Worm (Caenorhabditis elegans) whole organism, L3 larva: Measurements from ENCODE around the gene srd-74.
"Not testable (repeated sequence)": the region's sequence is repeated elsewhere in the genome, so short reads cannot be mapped to it uniquely, and the experiment has no call there.

Source experiments
- R02D3.7 ChIP-seq: fragments of 150-350 bp; optimal IDR thresholded peaks from 2 replicates; lab custom pipeline; 2014; ENCODE audit warnings: missing biosample characterization, missing genetic modification characterization
- ceh-82 ChIP-seq: fragments of 150-350 bp; optimal IDR thresholded peaks from 2 replicates; lab custom pipeline; 2014; ENCODE audit warnings: missing biosample characterization, missing genetic modification characterization
- ceh-9 ChIP-seq: sonication (generic microtip); optimal IDR thresholded peaks from 2 replicates; lab custom pipeline; 2018; ENCODE audit warnings: missing biosample characterization, missing genetic modification characterization
- daf-12 ChIP-seq: fragments of 150-350 bp; optimal IDR thresholded peaks from 2 replicates; lab custom pipeline; 2014; ENCODE audit warnings: missing biosample characterization, missing genetic modification reagents, missing genetic modification characterization
- egl-5 ChIP-seq: fragments of 150-350 bp; optimal IDR thresholded peaks from 2 replicates; lab custom pipeline; 2017; ENCODE audit warnings: missing biosample characterization, missing genetic modification reagents, missing genetic modification characterization, inconsistent platforms
- elt-1 ChIP-seq: fragments of 150-350 bp; optimal IDR thresholded peaks from 2 replicates; lab custom pipeline; 2014; ENCODE audit warnings: missing biosample characterization, missing genetic modification characterization
- elt-2 ChIP-seq: sonication (generic microtip); optimal IDR thresholded peaks from 2 replicates; lab custom pipeline; 2016; ENCODE audit warnings: missing genetic modification reagents, mild to moderate bottlenecking, missing genetic modification characterization, missing compliant biosample characterization
- hmg-11 ChIP-seq: sonication (generic microtip); optimal IDR thresholded peaks from 2 replicates; lab custom pipeline; 2016; ENCODE audit warnings: missing genetic modification characterization, missing compliant biosample characterization
- jun-1 ChIP-seq: fragments of 150-350 bp; optimal IDR thresholded peaks from 2 replicates; lab custom pipeline; 2014; ENCODE audit warnings: missing biosample characterization, missing genetic modification reagents, missing genetic modification characterization
- lin-15B ChIP-seq: fragments of 150-350 bp; optimal IDR thresholded peaks from 2 replicates; lab custom pipeline; 2014; ENCODE audit warnings: missing biosample characterization, missing genetic modification characterization
- lin-39 ChIP-seq: fragments of 150-350 bp; optimal IDR thresholded peaks from 2 replicates; lab custom pipeline; 2018; ENCODE audit warnings: missing biosample characterization, missing genetic modification reagents, missing genetic modification characterization
- lsy-12 ChIP-seq: sonication (generic microtip); optimal IDR thresholded peaks from 2 replicates; lab custom pipeline; 2016; ENCODE audit warnings: mild to moderate bottlenecking, missing genetic modification characterization, missing compliant biosample characterization
- mdl-1 ChIP-seq: fragments of 150-350 bp; optimal IDR thresholded peaks from 2 replicates; lab custom pipeline; 2014; ENCODE audit warnings: missing biosample characterization, missing genetic modification characterization
- mml-1 ChIP-seq: fragments of 150-350 bp; sonication (generic microtip); optimal IDR thresholded peaks from 3 replicates; lab custom pipeline; 2014; ENCODE audit warnings: missing biosample characterization, missing genetic modification characterization
- nfya-1 ChIP-seq: sonication (generic microtip); optimal IDR thresholded peaks from 2 replicates; lab custom pipeline; 2017; ENCODE audit warnings: missing genetic modification characterization, mild to moderate bottlenecking, missing compliant biosample characterization, antibody characterized with exemption, moderate library complexity; ENCODE audit not compliant: insufficient read depth
- nhr-11 ChIP-seq: fragments of 150-350 bp; optimal IDR thresholded peaks from 2 replicates; lab custom pipeline; 2014; ENCODE audit warnings: missing biosample characterization, missing genetic modification characterization
- nhr-12 ChIP-seq: fragments of 150-350 bp; optimal IDR thresholded peaks from 2 replicates; lab custom pipeline; 2014; ENCODE audit warnings: missing biosample characterization, missing genetic modification characterization
- nhr-23 ChIP-seq: fragments of 150-350 bp; optimal IDR thresholded peaks from 2 replicates; lab custom pipeline; 2014; ENCODE audit warnings: missing biosample characterization, missing genetic modification reagents, missing genetic modification characterization
- nhr-237 ChIP-seq: fragments of 150-350 bp; optimal IDR thresholded peaks from 2 replicates; lab custom pipeline; 2014; ENCODE audit warnings: missing biosample characterization, missing genetic modification characterization
- nhr-28 ChIP-seq: fragments of 150-350 bp; optimal IDR thresholded peaks from 2 replicates; lab custom pipeline; 2014; ENCODE audit warnings: missing biosample characterization, missing genetic modification characterization
- nhr-43 ChIP-seq: sonication (generic microtip); optimal IDR thresholded peaks from 2 replicates; lab custom pipeline; 2016; ENCODE audit warnings: mild to moderate bottlenecking, missing genetic modification characterization, missing compliant biosample characterization; ENCODE audit not compliant: poor library complexity, severe bottlenecking
- nhr-67 ChIP-seq: fragments of 150-350 bp; optimal IDR thresholded peaks from 2 replicates; lab custom pipeline; 2014; ENCODE audit warnings: missing biosample characterization, missing genetic modification characterization
- nhr-77 ChIP-seq: fragments of 150-350 bp; optimal IDR thresholded peaks from 2 replicates; lab custom pipeline; 2014; ENCODE audit warnings: missing biosample characterization, missing genetic modification characterization
- pha-4 ChIP-seq: fragments of 150-350 bp; optimal IDR thresholded peaks from 2 replicates; lab custom pipeline; 2014; ENCODE audit warnings: missing biosample characterization, missing genetic modification reagents, missing genetic modification characterization
- pqm-1 ChIP-seq: fragments of 150-350 bp; optimal IDR thresholded peaks from 2 replicates; lab custom pipeline; 2017; ENCODE audit warnings: missing biosample characterization, missing genetic modification characterization, inconsistent platforms
- sea-2 ChIP-seq: fragments of 150-350 bp; sonication (generic microtip); optimal IDR thresholded peaks from 4 replicates; lab custom pipeline; 2014; ENCODE audit warnings: missing biosample characterization, missing genetic modification reagents, missing genetic modification characterization
- snpc-4 ChIP-seq: fragments of 150-350 bp; optimal IDR thresholded peaks from 2 replicates; lab custom pipeline; 2014; ENCODE audit warnings: missing biosample characterization, missing genetic modification characterization
- tbx-2 ChIP-seq: sonication (generic microtip); optimal IDR thresholded peaks from 2 replicates; lab custom pipeline; 2016; ENCODE audit warnings: mild to moderate bottlenecking, missing genetic modification characterization, missing compliant biosample characterization
- unc-39 ChIP-seq: sonication (generic microtip); optimal IDR thresholded peaks from 4 replicates; lab custom pipeline; 2017; ENCODE audit warnings: missing biosample characterization, missing genetic modification characterization
- unc-62 ChIP-seq: fragments of 150-350 bp; sonication (generic microtip); optimal IDR thresholded peaks from 4 replicates; lab custom pipeline; 2014; ENCODE audit warnings: missing biosample characterization, missing genetic modification reagents, missing genetic modification characterization
- ztf-11 ChIP-seq: fragments of 150-350 bp; optimal IDR thresholded peaks from 2 replicates; lab custom pipeline; 2014; ENCODE audit warnings: missing biosample characterization, missing genetic modification characterization

srd-74 gene

DNA sequence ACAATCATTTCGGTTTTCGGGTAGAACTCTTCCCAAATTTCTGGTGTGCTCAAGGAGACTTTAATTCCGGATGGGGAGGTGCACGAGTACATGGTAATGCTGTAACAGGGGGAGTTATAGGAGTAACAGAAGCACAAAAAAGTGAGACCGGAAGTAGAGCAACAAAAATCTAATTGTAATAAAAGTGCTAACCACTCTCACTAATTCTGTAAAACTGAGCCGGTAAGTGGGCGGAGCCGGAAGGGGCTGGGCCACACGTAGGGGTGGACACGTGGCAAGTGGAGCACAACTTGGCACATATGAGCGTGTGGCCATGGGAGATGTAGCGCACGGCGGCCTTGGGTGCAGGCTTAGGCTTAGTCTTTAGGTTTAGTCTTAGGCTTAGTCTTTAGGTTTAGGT, 4.1 kb downstream of the srd-74 start, which contains the start of gene tbx-38:
Gene tbx-38, minus strand, starts transcription at position 101 of the 400 bp plus-strand sequence.
- TF ChIP-seq jun-1 (tag; lab: Kevin White, UChicago) (no peak), mdl-1 (tag; lab: Kevin White, UChicago) (no peak), lin-15B (tag; lab: Kevin White, UChicago) (no peak), elt-1 (tag; lab: Kevin White, UChicago) (no peak), R02D3.7 (no peak), nhr-43 (tag; lab: Kevin White, UChicago) (no peak), nhr-77 (tag; lab: Kevin White, UChicago) (no peak), nhr-11 (tag; lab: Kevin White, UChicago) (no peak), tbx-2 (tag; lab: Kevin White, UChicago) (no peak), nhr-28 (tag; lab: Kevin White, UChicago) (no peak), nhr-12 (tag; lab: Kevin White, UChicago) (no peak), unc-62 (GFP tag; lab: Kevin White, UChicago) (no peak), ceh-82 (tag; lab: Kevin White, UChicago) (no peak), unc-39 (no peak), nhr-23 (tag; lab: Kevin White, UChicago) (no peak)

DNA sequence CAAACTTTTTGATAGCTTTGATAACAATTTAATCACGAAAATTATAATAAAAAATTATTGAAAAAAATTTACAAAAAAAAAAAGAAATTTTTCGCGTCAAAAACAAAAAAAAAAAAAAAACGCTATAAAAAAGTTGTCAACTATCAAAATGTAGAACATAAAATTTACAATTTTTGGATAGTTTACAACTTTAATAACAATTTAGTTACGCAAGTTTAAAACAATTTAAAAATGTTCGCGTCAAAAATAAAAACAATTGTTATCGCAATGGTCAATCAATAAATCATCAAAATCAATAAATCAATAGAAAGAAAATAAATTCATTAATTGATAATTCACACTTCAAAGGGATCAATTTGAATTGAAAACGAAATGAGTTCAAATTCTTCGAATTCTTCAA, 5.5 kb downstream of the srd-74 start, which contains the start of gene C24H11.1:
Gene C24H11.1, plus strand, starts transcription at position 301 of the 400 bp plus-strand sequence.
- not testable (repeated sequence) for TF ChIP-seq nhr-237 (tag; lab: Kevin White, UChicago); mml-1; pqm-1 (tag; lab: Kevin White, UChicago)

DNA sequence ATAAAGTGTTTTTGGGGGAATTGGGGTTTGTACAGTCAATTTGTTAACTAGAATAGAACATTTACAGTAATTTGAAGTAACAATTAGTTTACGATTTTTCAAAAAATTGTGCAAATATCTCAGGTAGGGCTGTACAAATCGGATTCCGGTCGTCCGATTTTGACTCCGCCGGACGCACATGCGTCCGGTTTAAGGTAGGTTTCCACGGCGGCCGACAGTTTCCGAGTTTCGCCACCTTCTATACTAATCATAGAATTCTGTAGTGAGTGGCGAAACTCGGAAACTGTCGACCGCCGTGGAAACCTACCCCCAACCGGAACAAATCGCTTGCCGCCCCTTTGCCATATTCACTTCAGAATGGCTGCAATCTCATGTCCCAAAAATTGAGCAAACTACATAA, 7.6 kb downstream of the srd-74 start:
- TF ChIP-seq ceh-9 (tag; lab: Kevin White, UChicago) (no peak), nhr-237 (tag; lab: Kevin White, UChicago) (no peak)

DNA sequence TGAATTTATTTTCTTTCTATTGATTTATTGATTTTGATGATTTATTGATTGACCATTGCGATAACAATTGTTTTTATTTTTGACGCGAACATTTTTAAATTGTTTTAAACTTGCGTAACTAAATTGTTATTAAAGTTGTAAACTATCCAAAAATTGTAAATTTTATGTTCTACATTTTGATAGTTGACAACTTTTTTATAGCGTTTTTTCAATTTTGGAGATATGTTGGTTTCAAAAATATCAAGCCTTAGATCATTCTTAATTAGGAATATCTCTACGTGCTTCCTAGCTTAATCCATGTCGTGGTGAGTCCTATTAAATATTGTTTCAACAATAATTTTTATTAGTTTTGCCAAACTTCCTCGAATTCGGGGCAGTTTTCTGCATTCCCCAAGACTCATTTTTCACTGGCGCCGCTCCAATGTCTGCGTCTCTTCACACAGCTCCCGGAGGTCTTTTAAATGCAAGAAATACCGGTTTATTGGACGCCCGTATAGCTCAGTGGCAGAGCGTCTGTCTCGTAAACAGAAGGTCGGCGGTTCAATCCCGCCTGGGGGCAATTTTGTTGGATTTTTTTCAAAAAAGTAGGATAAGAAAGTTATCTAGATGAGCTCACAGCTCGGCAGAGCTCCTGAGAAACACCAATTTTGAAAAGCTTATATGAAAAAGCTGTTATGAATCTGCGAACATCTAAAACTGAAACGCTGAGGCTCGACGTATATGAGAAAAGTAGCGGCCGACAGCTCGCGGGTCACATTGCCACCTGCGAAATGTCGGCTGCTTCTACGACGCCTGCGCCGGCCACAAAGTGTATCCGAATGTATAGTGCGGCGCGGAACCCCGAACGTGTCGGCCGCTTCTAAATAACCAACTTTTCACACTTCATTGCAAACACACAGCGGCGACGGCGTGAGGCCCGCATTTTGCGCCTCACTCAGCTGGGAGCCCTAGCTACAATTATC, 10.7 kb downstream of the srd-74 start, which contains the start of gene C24H11.2:
Gene C24H11.2, minus strand, starts transcription at position 51 of the 962 bp plus-strand sequence.
- TF ChIP-seq hmg-11 (tag; lab: Kevin White, UChicago): peak; percentile 85
- peak; percentile 19 for TF ChIP-seq elt-2 (tag; lab: Kevin White, UChicago)
- TF ChIP-seq egl-5 (tag; lab: Kevin White, UChicago): peak; percentile 36
- TF ChIP-seq tbx-2 (tag; lab: Kevin White, UChicago): peak; percentile 59
- TF ChIP-seq nfya-1 (tag; lab: Kevin White, UChicago): peak; percentile 58
- peak; percentile 64 for TF ChIP-seq nhr-43 (tag; lab: Kevin White, UChicago)
- TF ChIP-seq pha-4 (tag; lab: Kevin White, UChicago): peak; percentile 51
- peak; percentile 75 for TF ChIP-seq lsy-12 (tag; lab: Kevin White, UChicago)
- TF ChIP-seq unc-62 (GFP tag; lab: Kevin White, UChicago): peak; percentile 13
- peak; percentile 3 for TF ChIP-seq ceh-82 (tag; lab: Kevin White, UChicago)
- TF ChIP-seq lin-39: peak; percentile 29
- peak; percentile 71 for TF ChIP-seq snpc-4 (tag; lab: Kevin White, UChicago)

DNA sequence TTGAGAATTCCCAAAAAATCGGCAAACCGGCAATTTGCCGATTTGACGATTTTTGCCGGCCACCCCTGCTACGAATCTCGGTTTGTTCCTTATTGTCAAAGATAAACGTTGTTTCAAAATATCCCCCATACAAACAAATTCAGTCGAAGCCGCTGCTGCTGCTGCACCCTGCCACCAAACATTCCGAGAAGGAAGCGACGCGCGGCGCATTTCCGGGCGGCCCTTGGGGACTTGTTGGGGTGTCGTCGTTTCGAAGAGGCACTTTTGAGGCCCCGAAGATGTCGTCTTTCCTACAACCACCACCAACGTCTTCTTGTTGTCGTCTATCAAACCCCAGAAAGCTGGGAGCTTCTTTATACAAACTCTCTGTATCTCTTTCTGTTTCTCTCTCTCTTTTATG, 12.5 kb downstream of the srd-74 start:
- peak; percentile 14 for TF ChIP-seq lin-39
- no peak for TF ChIP-seq nhr-67 (tag; lab: Kevin White, UChicago)

DNA sequence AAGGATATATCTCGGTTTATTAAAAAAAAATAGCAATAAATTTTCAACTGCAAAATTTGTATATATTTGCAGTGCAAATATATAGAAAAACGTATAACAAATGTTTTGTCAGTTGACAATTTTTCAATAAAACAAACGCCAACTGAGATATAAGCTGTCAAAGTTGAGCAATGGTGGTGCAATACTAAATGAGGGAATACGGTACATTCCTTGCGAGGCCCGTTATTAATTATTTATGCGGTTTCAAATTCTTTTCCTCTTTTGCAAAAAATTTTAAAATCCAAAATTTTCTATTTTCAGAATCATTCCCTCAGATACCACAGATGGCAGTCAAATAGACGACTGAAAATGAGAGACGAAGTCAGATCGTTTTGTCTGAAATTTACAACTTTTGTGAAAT, 13.5 kb downstream of the srd-74 start, which contains the start of gene twk-39:
Gene twk-39, plus strand, starts transcription at position 301 of the 400 bp plus-strand sequence.
- TF ChIP-seq daf-12 (tag; lab: Kevin White, UChicago): no peak
- no peak for TF ChIP-seq nhr-77 (tag; lab: Kevin White, UChicago)
- no peak for TF ChIP-seq mdl-1 (tag; lab: Kevin White, UChicago)
- TF ChIP-seq R02D3.7: no peak
- no peak for TF ChIP-seq ztf-11 (tag; lab: Kevin White, UChicago)
- TF ChIP-seq nhr-67 (tag; lab: Kevin White, UChicago): no peak
- no peak for TF ChIP-seq sea-2 (GFP tag; lab: Kevin White, UChicago)
